Worm (Caenorhabditis elegans) whole organism, late embryonic: Measurements from ENCODE around the gene H19J13.2.

Source experiments
- K02D7.2 ChIP-seq: sonication (generic microtip); optimal IDR thresholded peaks from 2 replicates; lab custom pipeline; 2017; ENCODE audit warnings: mild to moderate bottlenecking, missing genetic modification characterization, missing compliant biosample characterization
- K09A11.1 ChIP-seq: sonication (generic microtip); optimal IDR thresholded peaks from 2 replicates; lab custom pipeline; 2017; ENCODE audit warnings: antibody characterized with exemption, mild to moderate bottlenecking, missing genetic modification characterization, missing compliant biosample characterization; ENCODE audit not compliant: insufficient read depth
- ahr-1 ChIP-seq: sonication (generic microtip); optimal IDR thresholded peaks from 2 replicates; lab custom pipeline; 2016; ENCODE audit warnings: missing genetic modification characterization, missing compliant biosample characterization
- ama-1 ChIP-seq: fragments of 150-350 bp; optimal IDR thresholded peaks from 2 replicates; lab custom pipeline; 2014
- che-1 ChIP-seq: sonication (generic microtip); optimal IDR thresholded peaks from 2 replicates; lab custom pipeline; 2016; ENCODE audit warnings: mild to moderate bottlenecking, missing genetic modification characterization, missing compliant biosample characterization
- dve-1 ChIP-seq: sonication (generic microtip); optimal IDR thresholded peaks from 2 replicates; lab custom pipeline; 2017; ENCODE audit warnings: antibody characterized with exemption, mild to moderate bottlenecking, missing genetic modification characterization, missing compliant biosample characterization
- elt-2 ChIP-seq: sonication (generic microtip); optimal IDR thresholded peaks from 2 replicates; lab custom pipeline; 2016; ENCODE audit warnings: missing genetic modification reagents, missing genetic modification characterization, missing compliant biosample characterization
- hlh-30 ChIP-seq: sonication (generic microtip); optimal IDR thresholded peaks from 2 replicates; lab custom pipeline; 2017; ENCODE audit warnings: antibody characterized with exemption, missing genetic modification characterization, missing compliant biosample characterization; ENCODE audit not compliant: insufficient read depth
- lin-11 ChIP-seq: fragments of 200-800 bp; sonication (Bioruptor generic); optimal IDR thresholded peaks from 2 replicates; lab custom pipeline; 2018; ENCODE audit warnings: mild to moderate bottlenecking, missing genetic modification characterization, missing compliant biosample characterization
- nhr-11 ChIP-seq: fragments of 150-350 bp; optimal IDR thresholded peaks from 2 replicates; lab custom pipeline; 2014; ENCODE audit warnings: missing biosample characterization, missing genetic modification characterization
- pax-1 ChIP-seq: fragments of 150-350 bp; optimal IDR thresholded peaks from 2 replicates; lab custom pipeline; 2014; ENCODE audit warnings: missing biosample characterization, missing genetic modification characterization
- tbx-2 ChIP-seq: sonication (generic microtip); optimal IDR thresholded peaks from 2 replicates; lab custom pipeline; 2016; ENCODE audit warnings: missing genetic modification characterization, missing compliant biosample characterization

DNA sequence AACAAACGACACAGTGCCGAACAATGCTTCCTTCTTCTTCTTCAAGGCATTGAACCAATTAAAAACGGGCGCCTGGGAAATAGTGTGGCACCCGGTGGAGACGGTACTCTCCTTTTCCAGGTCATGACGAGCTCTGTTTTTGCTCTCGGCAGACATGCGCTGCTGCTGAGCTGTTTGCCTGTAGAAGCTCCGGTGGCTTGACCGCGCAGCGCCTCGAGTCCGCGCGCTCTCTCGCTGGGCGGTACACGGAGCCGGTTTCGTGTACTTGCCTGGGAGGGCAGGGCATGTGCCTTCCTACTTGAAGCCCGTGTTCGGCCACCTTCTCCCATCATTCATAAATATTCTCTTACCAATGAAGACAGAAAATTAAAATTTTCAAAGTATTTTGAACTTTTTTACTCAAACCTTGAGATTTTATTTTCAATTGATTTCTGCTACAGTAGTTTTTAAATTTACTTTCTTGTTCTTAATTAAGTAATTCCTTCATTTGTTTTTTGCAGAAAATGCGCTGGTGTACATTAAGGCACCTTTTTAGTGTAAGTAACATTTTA lies 13.3 kb downstream of the H19J13.2 start, which contains the start of gene E01G6.1:
- TF ChIP-seq nhr-11 (tag; lab: Kevin White, UChicago) (no peak), ama-1 (lab: Kevin White, UChicago) (no peak), K02D7.2 (tag; lab: Kevin White, UChicago) (no peak), dve-1 (no peak), hlh-30 (no peak), lin-11 (no peak), elt-2 (tag; lab: Kevin White, UChicago) (no peak), pax-1 (tag; lab: Kevin White, UChicago) (no peak), K09A11.1 (tag; lab: Kevin White, UChicago) (no peak), ahr-1 (tag; lab: Kevin White, UChicago) (no peak), tbx-2 (tag; lab: Kevin White, UChicago) (no peak), che-1 (no peak)
